Fruit fly (Drosophila melanogaster): ENCODE results near the gene Pgant6.

Gene Pgant6

DNA sequence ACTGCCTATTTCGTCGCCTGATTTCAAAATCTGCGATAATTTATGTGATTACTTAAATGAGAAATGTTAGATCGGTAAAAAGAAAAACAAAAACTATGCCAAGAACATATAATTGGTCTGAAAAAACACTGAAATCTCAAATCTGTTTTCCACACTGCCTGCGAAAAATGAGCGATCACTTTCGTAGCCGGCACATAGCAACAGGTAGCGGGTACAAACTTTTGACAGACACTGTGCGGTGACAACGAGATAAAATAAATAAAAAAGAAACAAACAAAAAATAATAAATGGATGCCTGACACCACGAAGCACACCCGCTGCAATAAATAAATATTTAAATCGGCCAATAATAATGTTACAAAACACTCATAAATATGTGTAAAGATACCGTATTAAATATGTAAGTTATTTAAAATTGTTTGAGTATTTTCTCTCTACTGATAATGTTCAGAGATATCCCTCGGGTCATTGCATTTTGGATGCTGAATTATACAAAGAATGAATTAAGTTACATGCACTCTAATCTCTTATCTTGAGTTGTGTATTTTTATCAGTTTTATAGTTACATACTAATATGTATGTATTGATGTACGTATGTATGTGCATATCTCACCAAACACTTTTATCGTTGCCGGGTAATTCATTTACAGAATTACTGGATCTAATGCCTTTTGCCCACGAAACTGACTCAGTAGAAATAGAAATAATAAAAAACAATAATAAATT lies 16.9 kb upstream of the Pgant6 start (continued):
- TF ChIP-seq pho (GFP tag; optimal IDR thresholded peaks at IDR 0.05) (no peak), CHES-1-like (GFP tag; optimal IDR thresholded peaks at IDR 0.05) (no peak), h (optimal IDR thresholded peaks at IDR 0.05) (no peak), CG33213 (GFP tag; optimal IDR thresholded peaks at IDR 0.05) (no peak), lola (GFP tag; optimal IDR thresholded peaks at IDR 0.05) (no peak), al (GFP tag; IDR thresholded peaks at IDR 0.05) (no peak), Rfx (GFP tag; IDR thresholded peaks at IDR 0.05) (peak; percentile 43; the same call in 1 of the 2 replicates), CG18476 (GFP tag; optimal IDR thresholded peaks at IDR 0.05) (peak; percentile 19), CG42726 (GFP tag; IDR thresholded peaks at IDR 0.05; ENCODE audit: partially characterized antibody) (no peak), CG1603 (tag; optimal IDR thresholded peaks at IDR 0.05) (no peak), Fer2 (tag; optimal IDR thresholded peaks at IDR 0.05) (no peak), CG30431 (GFP tag; optimal IDR thresholded peaks at IDR 0.05) (no peak), CG9932 (GFP tag; IDR thresholded peaks at IDR 0.05) (peak; percentile 54), inv (GFP tag; IDR thresholded peaks at IDR 0.05; ENCODE audit: partially characterized antibody) (no peak), caup (GFP tag; optimal IDR thresholded peaks at IDR 0.05; ENCODE audit: severe bottlenecking) (no peak), ewg (GFP tag; optimal IDR thresholded peaks at IDR 0.05) (no peak), chif (GFP tag; optimal IDR thresholded peaks at IDR 0.05) (no peak), CG33557 (GFP tag; optimal IDR thresholded peaks at IDR 0.05) (no peak), C15 (GFP tag; IDR thresholded peaks at IDR 0.05) (no peak), zf30C (GFP tag; optimal IDR thresholded peaks at IDR 0.05) (no peak), CG7839 (tag; optimal IDR thresholded peaks at IDR 0.05) (peak; percentile 24), CG1024 (GFP tag; IDR thresholded peaks at IDR 0.05) (no peak), sisA (GFP tag; IDR thresholded peaks at IDR 0.05) (0 out of 2 replicates have a peak, but pooled peaks have one; percentile 20), gsb-n (tag; optimal IDR thresholded peaks at IDR 0.05) (no peak), CG17829 (tag; optimal IDR thresholded peaks at IDR 0.05) (no peak), CG4854 (GFP tag; optimal IDR thresholded peaks at IDR 0.05) (no peak), nom (GFP tag; optimal IDR thresholded peaks at IDR 0.05) (no peak), CG8924 (tag; optimal IDR thresholded peaks at IDR 0.05) (no peak), Bdp1 (GFP tag; optimal IDR thresholded peaks at IDR 0.05) (no peak), CG16779 (GFP tag; IDR thresholded peaks at IDR 0.05) (no peak), gfzf (GFP tag; optimal IDR thresholded peaks at IDR 0.05) (no peak), Doc2 (GFP tag; IDR thresholded peaks at IDR 0.05) (no peak), CG11504 (tag; optimal IDR thresholded peaks at IDR 0.05) (peak; percentile 30), CG12155 (GFP tag; optimal IDR thresholded peaks at IDR 0.05) (peak; percentile 5), odd (GFP tag; optimal IDR thresholded peaks at IDR 0.05) (no peak), CG12071 (GFP tag; optimal IDR thresholded peaks at IDR 0.05) (no peak), CG5245 (GFP tag; optimal IDR thresholded peaks at IDR 0.05) (peak; percentile 10), mam (GFP tag; optimal IDR thresholded peaks at IDR 0.05) (no peak), esg (GFP tag; conservative IDR thresholded peaks at IDR 0.05) (no peak), CG8359 (GFP tag; optimal IDR thresholded peaks at IDR 0.05; ENCODE audit: borderline replicate concordance) (no peak), jigr1 (GFP tag; IDR thresholded peaks at IDR 0.05) (no peak), CG4707 (GFP tag; optimal IDR thresholded peaks at IDR 0.05) (no peak), CG9727 (GFP tag; optimal IDR thresholded peaks at IDR 0.05) (no peak), otp (GFP tag; IDR thresholded peaks at IDR 0.05) (no peak), Stat92E (GFP tag; optimal IDR thresholded peaks at IDR 0.05) (no peak), CG18619 (GFP tag; optimal IDR thresholded peaks at IDR 0.05) (no peak), unpg (GFP tag; optimal IDR thresholded peaks at IDR 0.05) (peak; percentile 12), mirr (GFP tag; optimal IDR thresholded peaks at IDR 0.05) (no peak), NC2α (GFP tag; optimal IDR thresholded peaks at IDR 0.05) (no peak)

All from whole organism, embryonic.